Fruit fly (Drosophila melanogaster): ENCODE data around the gene abd-A.
A peak's percentile ranks its signal among the peaks of the same experiment; 100 is the strongest.

abd-A gene

dm6 chr3R:16798516-16799040, 31.3 kb downstream of the abd-A start (continued):
- TF ChIP-seq caup (GFP tag; optimal IDR thresholded peaks at IDR 0.05; ENCODE audit: severe bottlenecking), result peak; percentile 96
- peak; percentile 72 for TF ChIP-seq CG10147 (GFP tag; optimal IDR thresholded peaks at IDR 0.05)
- peak; percentile 72 for TF ChIP-seq ac (GFP tag; optimal IDR thresholded peaks at IDR 0.05)
- peak; percentile 55 for TF ChIP-seq vfl (GFP tag; optimal IDR thresholded peaks at IDR 0.05)
- peak; percentile 61 for TF ChIP-seq CG10462 (GFP tag; optimal IDR thresholded peaks at IDR 0.05)
- TF ChIP-seq Gsc (GFP tag; IDR thresholded peaks at IDR 0.05), result peak; percentile 47; the same call in 1 of the 2 replicates
- TF ChIP-seq Xbp1 (GFP tag; optimal IDR thresholded peaks at IDR 0.05), result peak; percentile 97
- peak; percentile 59; the same call in 1 of the 3 replicates for TF ChIP-seq knrl (GFP tag; IDR thresholded peaks at IDR 0.05; ENCODE audit: partially characterized antibody)
- TF ChIP-seq CG6175 (GFP tag; IDR thresholded peaks at IDR 0.05), result peak; percentile 81
- TF ChIP-seq CG6683 (GFP tag; optimal IDR thresholded peaks at IDR 0.05), result peak; percentile 77
- TF ChIP-seq CG10979 (tag; optimal IDR thresholded peaks at IDR 0.05), result peak; percentile 90
- TF ChIP-seq Atf6 (GFP tag; IDR thresholded peaks at IDR 0.05), result peak; percentile 81
- peak; percentile 99 for TF ChIP-seq Med (GFP tag)
- peak; percentile 76 for TF ChIP-seq CG3065 (GFP tag; optimal IDR thresholded peaks at IDR 0.05)
- TF ChIP-seq CG10267 (tag; optimal IDR thresholded peaks at IDR 0.05), result peak; percentile 85
- TF ChIP-seq CG11695 (GFP tag; IDR thresholded peaks at IDR 0.05), result no peak
- TF ChIP-seq Nf-YC (tag; optimal IDR thresholded peaks at IDR 0.05), result peak; percentile 38
- peak; percentile 96 for TF ChIP-seq MTF-1 (GFP tag; optimal IDR thresholded peaks at IDR 0.05; ENCODE audit: borderline replicate concordance)
- TF ChIP-seq H15 (GFP tag; IDR thresholded peaks at IDR 0.05), result peak; percentile 84
- TF ChIP-seq Drgx (GFP tag; IDR thresholded peaks at IDR 0.05), result no peak
- TF ChIP-seq chif (GFP tag; optimal IDR thresholded peaks at IDR 0.05), result peak; percentile 94 to 95
- TF ChIP-seq CG34224 (GFP tag; IDR thresholded peaks at IDR 0.05; ENCODE audit: partially characterized antibody), result no peak
- peak; percentile 99 for TF ChIP-seq HLHmδ (GFP tag; optimal IDR thresholded peaks at IDR 0.05)
- peak; percentile 73 for TF ChIP-seq Ets97D (GFP tag; optimal IDR thresholded peaks at IDR 0.05)
- TF ChIP-seq CG10321 (GFP tag; IDR thresholded peaks at IDR 0.05), result peak; percentile 41; the same call in 1 of the 2 replicates
- TF ChIP-seq sr (GFP tag; IDR thresholded peaks at IDR 0.05), result peak; percentile 78; the same call in 1 of the 3 replicates
- TF ChIP-seq CoRest (tag; optimal IDR thresholded peaks at IDR 0.05), result peak; percentile 79
- TF ChIP-seq ERR (GFP tag; optimal IDR thresholded peaks at IDR 0.05), result peak; percentile 87
- TF ChIP-seq CG6689 (GFP tag; IDR thresholded peaks at IDR 0.05), result peak; percentile 67
- peak; percentile 92 for TF ChIP-seq CG1792 (GFP tag; optimal IDR thresholded peaks at IDR 0.05)
- TF ChIP-seq fd64A (GFP tag; optimal IDR thresholded peaks at IDR 0.05), result peak; percentile 88
- peak; percentile 94 for TF ChIP-seq HHEX (GFP tag; optimal IDR thresholded peaks at IDR 0.05)
- peak; percentile 72 for TF ChIP-seq ATbp (GFP tag; optimal IDR thresholded peaks at IDR 0.05)
- TF ChIP-seq nom (GFP tag; optimal IDR thresholded peaks at IDR 0.05), result peak; percentile 24
- TF ChIP-seq zen (tag; optimal IDR thresholded peaks at IDR 0.05), result peak; percentile 99
- TF ChIP-seq sd (tag; optimal IDR thresholded peaks at IDR 0.05), result peak; percentile 11
- peak; percentile 94 for TF ChIP-seq Dad (GFP tag; optimal IDR thresholded peaks at IDR 0.05)
- TF ChIP-seq CG2129 (GFP tag; IDR thresholded peaks at IDR 0.05; ENCODE audit: partially characterized antibody), result no peak
- peak; percentile 86 for TF ChIP-seq Nf-YA (GFP tag; IDR thresholded peaks at IDR 0.05)
- TF ChIP-seq CG7556 (GFP tag; optimal IDR thresholded peaks at IDR 0.05), result peak; percentile 18
- peak; percentile 92 for TF ChIP-seq mam (GFP tag; optimal IDR thresholded peaks at IDR 0.05)
- TF ChIP-seq CG6654 (GFP tag; optimal IDR thresholded peaks at IDR 0.05), result peak; percentile 98
- peak; percentile 33 for TF ChIP-seq CG8388 (GFP tag; optimal IDR thresholded peaks at IDR 0.05)
- TF ChIP-seq cad (GFP tag; optimal IDR thresholded peaks at IDR 0.05), result peak; percentile 75
- TF ChIP-seq CG8089 (GFP tag; optimal IDR thresholded peaks at IDR 0.05), result peak; percentile 95
- no peak for TF ChIP-seq usp (GFP tag; optimal IDR thresholded peaks at IDR 0.05)
- TF ChIP-seq lmd (GFP tag; IDR thresholded peaks at IDR 0.05), result peak; percentile 82
- peak; percentile 41 for TF ChIP-seq wor (GFP tag; IDR thresholded peaks at IDR 0.05)
- peak; percentile 95 for TF ChIP-seq en (GFP tag; optimal IDR thresholded peaks at IDR 0.05)
- peak; percentile 59; the same call in 1 of the 2 replicates for TF ChIP-seq dimm (GFP tag; IDR thresholded peaks at IDR 0.05)
